Fruit fly (Drosophila melanogaster) whole organism: ENCODE measurements around the gene sinu.

ENCODE experiments used
- EcR ChIP-seq, 2 experiments: fragments of >200 bp; optimal IDR thresholded peaks; 2 replicates each; lab custom pipeline; 2017; ENCODE audit warnings: missing biosample characterization in 2 of 2, missing genetic modification characterization in 2 of 2, missing genetic modification reagents in 2 of 2
- pan ChIP-seq: fragments of >200 bp; optimal IDR thresholded peaks from 2 replicates; lab custom pipeline; 2017
- psq ChIP-seq: fragments of >200 bp; optimal IDR thresholded peaks from 2 replicates; lab custom pipeline; 2017
- usp ChIP-seq: fragments of >200 bp; optimal IDR thresholded peaks from 2 replicates; lab custom pipeline; 2017; ENCODE audit warnings: missing biosample characterization, missing genetic modification characterization, mixed read lengths

DNA sequence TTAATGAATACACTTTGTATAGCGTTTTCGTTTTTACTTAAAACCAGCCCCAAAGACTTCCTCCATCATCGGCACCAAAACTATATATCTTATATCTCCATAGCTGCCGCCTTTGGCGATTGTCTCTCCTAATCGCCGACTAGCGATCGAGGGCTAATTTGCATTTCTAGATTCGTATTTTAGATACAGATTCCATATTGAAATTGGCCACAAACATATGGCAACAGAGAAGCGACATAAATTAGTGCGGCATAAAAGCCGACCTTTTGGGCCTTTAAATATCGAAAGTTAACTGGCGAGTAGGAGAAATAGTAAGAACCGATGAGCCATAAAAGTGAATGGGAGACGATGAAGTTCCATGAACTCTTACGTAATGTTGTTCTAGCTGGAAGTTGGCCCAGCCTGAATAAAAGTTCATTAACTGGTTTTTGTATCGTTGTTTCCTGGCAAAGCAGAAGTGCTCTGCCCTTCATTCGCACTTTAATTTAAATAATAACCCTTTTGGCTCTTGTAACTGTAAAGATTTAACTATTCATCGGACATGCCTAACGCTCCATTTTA, 12.8 kb downstream of the sinu start:
- TF ChIP-seq psq (lab: Kevin White, UChicago) (no peak), EcR (GFP tag; optimal IDR thresholded peaks at IDR 0.05; lab: Kevin White, UChicago) (no peak), pan (no peak), usp (GFP tag; lab: Kevin White, UChicago) (no peak)
